Worm (Caenorhabditis elegans): ENCODE measurements around the gene F59A7.14.

- TF ChIP-seq set-16 (GFP tag; IDR thresholded peaks at IDR 0.05), result no peak
- no peak for TF ChIP-seq zag-1 (tag; optimal IDR thresholded peaks at IDR 0.05)
- no peak for TF ChIP-seq madf-9 (GFP tag; conservative IDR thresholded peaks at IDR 0.05)
- no peak for TF ChIP-seq mdl-1 (tag; optimal IDR thresholded peaks at IDR 0.05)
- TF ChIP-seq saeg-2 (GFP tag; IDR thresholded peaks at IDR 0.05), result no peak
- no peak for TF ChIP-seq spr-1 (tag; optimal IDR thresholded peaks at IDR 0.05)
- no peak for TF ChIP-seq lin-13 (GFP tag; optimal IDR thresholded peaks at IDR 0.05)
Observed at ce11 chrV:2011777-2012176, 7.0 kb upstream of the F59A7.14 start, which contains the start of gene F59A7.7.

Measured in whole organism, L4 larva.